Fruit fly (Drosophila melanogaster): ENCODE data around the gene Arp5.

Gene Arp5

dm6 chr3R:18183244-18183643 is 2.1 kb upstream of the Arp5 start, which contains the start of gene cdm (continued):
- peak; percentile 62 for TF ChIP-seq ewg (GFP tag; optimal IDR thresholded peaks at IDR 0.05)
- TF ChIP-seq CG13287 (GFP tag; IDR thresholded peaks at IDR 0.05; ENCODE audit: partially characterized antibody): 0 out of 2 replicates have a peak, but pooled peaks have one; percentile 37
- TF ChIP-seq trem (tag; optimal IDR thresholded peaks at IDR 0.05): peak; percentile 35
- TF ChIP-seq NC2α (GFP tag; optimal IDR thresholded peaks at IDR 0.05): no peak
- TF ChIP-seq MESR4 (GFP tag; optimal IDR thresholded peaks at IDR 0.05): peak; percentile 94
- 0 out of 3 replicates have a peak, but pooled peaks have one; percentile 35 for TF ChIP-seq z (GFP tag; IDR thresholded peaks at IDR 0.05)
- TF ChIP-seq Elba2 (GFP tag; optimal IDR thresholded peaks at IDR 0.05): peak; percentile 32
- TF ChIP-seq rib (GFP tag; IDR thresholded peaks at IDR 0.05): peak; percentile 3; the same call in 1 of the 2 replicates
- no peak for TF ChIP-seq CG5245 (GFP tag; optimal IDR thresholded peaks at IDR 0.05)
- no peak for TF ChIP-seq CG7745 (tag; optimal IDR thresholded peaks at IDR 0.05)
- TF ChIP-seq Med (GFP tag): peak; percentile 80
- no peak for TF ChIP-seq Fer1 (GFP tag; optimal IDR thresholded peaks at IDR 0.05)
- peak; percentile 87 for TF ChIP-seq MBD-R2 (GFP tag; IDR thresholded peaks at IDR 0.05)
- no peak for TF ChIP-seq CG4730 (GFP tag; IDR thresholded peaks at IDR 0.05)
- no peak for TF ChIP-seq CG12769 (tag; optimal IDR thresholded peaks at IDR 0.05)
- no peak for TF ChIP-seq fd102C (GFP tag; optimal IDR thresholded peaks at IDR 0.05)
- peak; percentile 42; the same call in 1 of the 2 replicates for TF ChIP-seq seq (GFP tag; IDR thresholded peaks at IDR 0.05)
- no peak for TF ChIP-seq Ets65A (GFP tag)
- no peak for TF ChIP-seq CG3163 (GFP tag; optimal IDR thresholded peaks at IDR 0.05)
- TF ChIP-seq caup (GFP tag; optimal IDR thresholded peaks at IDR 0.05; ENCODE audit: severe bottlenecking): no peak
- TF ChIP-seq ems (GFP tag; optimal IDR thresholded peaks at IDR 0.05): no peak
- TF ChIP-seq Bgb (GFP tag; IDR thresholded peaks at IDR 0.05; ENCODE audit: partially characterized antibody): peak; percentile 42; the same call in 1 of the 2 replicates
- no peak for TF ChIP-seq CG1832 (GFP tag; optimal IDR thresholded peaks at IDR 0.05)
- no peak for TF ChIP-seq slbo (GFP tag; IDR thresholded peaks at IDR 0.05)
- peak; percentile 51 for TF ChIP-seq row (GFP tag; IDR thresholded peaks at IDR 0.05)
- TF ChIP-seq odd (GFP tag; optimal IDR thresholded peaks at IDR 0.05): no peak
- no peak for TF ChIP-seq en (GFP tag; optimal IDR thresholded peaks at IDR 0.05)
- no peak for TF ChIP-seq CG16863 (GFP tag; optimal IDR thresholded peaks at IDR 0.05)
- TF ChIP-seq CG10654 (GFP tag; optimal IDR thresholded peaks at IDR 0.05): no peak
- no peak for TF ChIP-seq otp (GFP tag; IDR thresholded peaks at IDR 0.05)
- TF ChIP-seq CG7963 (GFP tag; IDR thresholded peaks at IDR 0.05; ENCODE audit: partially characterized antibody): no peak
- 0 out of 2 replicates have a peak, but pooled peaks have one; percentile 3 for TF ChIP-seq amos (GFP tag; IDR thresholded peaks at IDR 0.05; ENCODE audit: partially characterized antibody)
- peak; percentile 52; the same call in 1 of the 2 replicates for TF ChIP-seq chm (GFP tag; IDR thresholded peaks at IDR 0.05)
- TF ChIP-seq Hey (tag; optimal IDR thresholded peaks at IDR 0.05): no peak
- no peak; the same call in 1 of the 2 replicates for TF ChIP-seq CG3847 (GFP tag; IDR thresholded peaks at IDR 0.05)
- peak; percentile 22; the same call in 1 of the 3 replicates for TF ChIP-seq CG34224 (GFP tag; IDR thresholded peaks at IDR 0.05; ENCODE audit: partially characterized antibody)
- TF ChIP-seq CG11398 (GFP tag; optimal IDR thresholded peaks at IDR 0.05): no peak
- TF ChIP-seq bcd (GFP tag; optimal IDR thresholded peaks at IDR 0.05): peak; percentile 3
- no peak for TF ChIP-seq CG6854 (GFP tag; optimal IDR thresholded peaks at IDR 0.05)
- TF ChIP-seq CG15514 (GFP tag; optimal IDR thresholded peaks at IDR 0.05): peak; percentile 80

- TF ChIP-seq sob (GFP tag; IDR thresholded peaks at IDR 0.05): peak; percentile 97
- TF ChIP-seq CG13287 (GFP tag; IDR thresholded peaks at IDR 0.05; ENCODE audit: partially characterized antibody): no peak
- peak; percentile 85 for TF ChIP-seq CG13123 (GFP tag; optimal IDR thresholded peaks at IDR 0.05)
- peak; percentile 41 for TF ChIP-seq CG10565 (GFP tag; optimal IDR thresholded peaks at IDR 0.05)
- no peak for TF ChIP-seq bbx (GFP tag; IDR thresholded peaks at IDR 0.05; ENCODE audit: partially characterized antibody)
- TF ChIP-seq inv (GFP tag; IDR thresholded peaks at IDR 0.05; ENCODE audit: partially characterized antibody): no peak
- no peak for TF ChIP-seq pita (GFP tag; optimal IDR thresholded peaks at IDR 0.05)
- TF ChIP-seq bsh (GFP tag; optimal IDR thresholded peaks at IDR 0.05): peak in 1 of 2 experiments; percentile 85
- peak in 1 of 2 experiments; percentile 57 for TF ChIP-seq insv (GFP tag; optimal IDR thresholded peaks at IDR 0.05)
- TF ChIP-seq Trl (optimal IDR thresholded peaks at IDR 0.05): no peak
- peak; percentile 19 for TF ChIP-seq Trl (GFP tag; optimal IDR thresholded peaks at IDR 0.05)
- peak; percentile 38 for TF ChIP-seq Myb (GFP tag; optimal IDR thresholded peaks at IDR 0.05)
- TF ChIP-seq ato (GFP tag; IDR thresholded peaks at IDR 0.05; ENCODE audit: partially characterized antibody): no peak
These were observed 3.4 kb downstream of the Arp5 start, which contains the start of the genes CG12321 and MED17 for dm6 chr3R:18188702-18189125. CG12321 (minus strand) TSS chr3R:18188707. MED17 (plus strand) TSS chr3R:18189072.
